Worm (Caenorhabditis elegans): ENCODE measurements around the gene egl-43.

ce11 chrII:9914999-9915398 is 40.0 kb upstream of the egl-43 start, which contains the start of gene F26C11.3:
- no peak for TF ChIP-seq rec-8 (tag; optimal IDR thresholded peaks at IDR 0.05)
- TF ChIP-seq nhr-120 (GFP tag; IDR thresholded peaks at IDR 0.05) = no peak
- no peak for TF ChIP-seq zfh-2 (GFP tag; conservative IDR thresholded peaks at IDR 0.05)
- no peak for TF ChIP-seq atf-7 (tag; optimal IDR thresholded peaks at IDR 0.05)
- TF ChIP-seq ekl-4 (GFP tag; IDR thresholded peaks at IDR 0.05) = no peak
- no peak for TF ChIP-seq ets-4 (GFP tag; optimal IDR thresholded peaks at IDR 0.05)
- TF ChIP-seq ama-1 (optimal IDR thresholded peaks at IDR 0.05) = no peak
- no peak for TF ChIP-seq ama-1 (GFP tag; optimal IDR thresholded peaks at IDR 0.05)
- no peak for TF ChIP-seq him-1 (tag; optimal IDR thresholded peaks at IDR 0.05)
- TF ChIP-seq die-1 (tag; optimal IDR thresholded peaks at IDR 0.05) = no peak
